5 worm cellular contexts compared by ENCODE assay signal in the genomic region with DNA sequence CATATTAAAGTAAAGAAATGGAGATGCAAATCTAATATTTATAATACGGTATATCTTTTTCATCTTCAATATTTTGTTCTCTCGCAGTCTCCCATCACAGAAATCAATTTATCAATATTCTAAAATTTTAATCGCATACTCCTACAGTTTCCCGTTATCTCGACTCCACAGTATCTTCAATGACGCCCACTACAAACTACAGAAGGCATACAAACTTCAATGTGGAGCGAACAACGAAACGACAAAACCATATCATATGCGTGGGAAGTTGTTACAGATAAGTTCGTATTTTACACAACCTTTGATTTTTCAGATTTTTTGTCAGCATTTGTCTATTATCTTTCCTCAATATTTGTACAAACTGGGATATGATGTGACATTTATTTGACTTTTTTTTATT.
TF ChIP-seq lines count a peak whose summit lies in the region.

No protein-coding gene starts in this region.

TF ChIP-seq in whole organism, L1 larva, 84 proteins besides CTCF, POLR2A, EP300 and RAD21 (continues in another document):
- TF ChIP-seq ces-1 (GFP tag; optimal IDR thresholded peaks at IDR 0.05; lab: Kevin White, UChicago) (no peak), efl-1 (optimal IDR thresholded peaks at IDR 0.05; lab: Kevin White, UChicago) (no peak), efl-1 (GFP tag; optimal IDR thresholded peaks at IDR 0.05 in 1 of 2; lab: Kevin White, UChicago) (peak in 1 of 2 experiments; percentile 3), xbp-1 (tag; optimal IDR thresholded peaks at IDR 0.05; lab: Kevin White, UChicago) (no peak), unc-86 (tag; optimal IDR thresholded peaks at IDR 0.05; lab: Kevin White, UChicago) (no peak), fkh-4 (tag; optimal IDR thresholded peaks at IDR 0.05; lab: Kevin White, UChicago; ENCODE audit: borderline replicate concordance) (no peak), nhr-71 (tag; optimal IDR thresholded peaks at IDR 0.05; lab: Kevin White, UChicago) (no peak), skn-1 (tag; optimal IDR thresholded peaks at IDR 0.05; lab: Kevin White, UChicago) (no peak), mef-2 (tag; optimal IDR thresholded peaks at IDR 0.05; lab: Kevin White, UChicago) (no peak), lin-39 (tag; optimal IDR thresholded peaks at IDR 0.05; lab: Kevin White, UChicago) (no peak), mdl-1 (tag; optimal IDR thresholded peaks at IDR 0.05; lab: Kevin White, UChicago) (no peak), nhr-12 (tag; optimal IDR thresholded peaks at IDR 0.05; lab: Kevin White, UChicago) (no peak), ztf-11 (tag; optimal IDR thresholded peaks at IDR 0.05; lab: Kevin White, UChicago) (no peak), dsc-1 (tag; optimal IDR thresholded peaks at IDR 0.05; lab: Kevin White, UChicago) (no peak), snpc-4 (tag; optimal IDR thresholded peaks at IDR 0.05; lab: Kevin White, UChicago) (no peak), lsy-2 (tag; optimal IDR thresholded peaks at IDR 0.05; lab: Kevin White, UChicago) (no peak), blmp-1 (tag; optimal IDR thresholded peaks at IDR 0.05; lab: Kevin White, UChicago) (no peak), mab-9 (GFP tag; IDR thresholded peaks at IDR 0.05; lab: Robert Waterston, UW) (no peak)

TF ChIP-seq in whole organism, L2 larva, 48 proteins besides CTCF, POLR2A, EP300 and RAD21:
- TF ChIP-seq ceh-16 (tag; optimal IDR thresholded peaks at IDR 0.05; lab: Kevin White, UChicago): no peak
- no peak for TF ChIP-seq ama-1 (optimal IDR thresholded peaks at IDR 0.05; lab: Kevin White, UChicago)
- TF ChIP-seq F13H6.1 (tag; optimal IDR thresholded peaks at IDR 0.05; lab: Kevin White, UChicago): no peak
- TF ChIP-seq lin-39 (tag; optimal IDR thresholded peaks at IDR 0.05; lab: Kevin White, UChicago): no peak
- peak; percentile 51 for TF ChIP-seq fos-1 (tag; optimal IDR thresholded peaks at IDR 0.05; lab: Kevin White, UChicago)
- no peak for TF ChIP-seq C34F6.9 (tag; optimal IDR thresholded peaks at IDR 0.05; lab: Kevin White, UChicago)
- TF ChIP-seq sma-9 (GFP tag; optimal IDR thresholded peaks at IDR 0.05; lab: Kevin White, UChicago): peak; percentile 40
- no peak for TF ChIP-seq sma-9 (tag; optimal IDR thresholded peaks at IDR 0.05; lab: Kevin White, UChicago)
- no peak for TF ChIP-seq mbf-1 (tag; optimal IDR thresholded peaks at IDR 0.05; lab: Kevin White, UChicago)
- TF ChIP-seq peb-1 (tag; optimal IDR thresholded peaks at IDR 0.05; lab: Kevin White, UChicago): no peak
- TF ChIP-seq ztf-1 (GFP tag; conservative IDR thresholded peaks at IDR 0.05; lab: Robert Waterston, UW): no peak
- TF ChIP-seq egl-27 (tag; optimal IDR thresholded peaks at IDR 0.05; lab: Kevin White, UChicago): no peak
- no peak for TF ChIP-seq sem-4 (tag; optimal IDR thresholded peaks at IDR 0.05; lab: Kevin White, UChicago)
- no peak for TF ChIP-seq crh-2 (tag; optimal IDR thresholded peaks at IDR 0.05; lab: Kevin White, UChicago)
- no peak for TF ChIP-seq mab-5 (tag; optimal IDR thresholded peaks at IDR 0.05; lab: Kevin White, UChicago)
- TF ChIP-seq R02D3.7 (tag; optimal IDR thresholded peaks at IDR 0.05; lab: Kevin White, UChicago): no peak
- no peak for TF ChIP-seq sma-3 (GFP tag; optimal IDR thresholded peaks at IDR 0.05; lab: Kevin White, UChicago)

TF ChIP-seq in whole organism, L3 larva, 47 proteins besides CTCF, POLR2A, EP300 and RAD21:
- TF ChIP-seq elt-2 (tag; optimal IDR thresholded peaks at IDR 0.05; lab: Kevin White, UChicago) (peak; percentile 86), pqm-1 (tag; optimal IDR thresholded peaks at IDR 0.05; lab: Kevin White, UChicago) (peak; percentile 80), mdl-1 (tag; optimal IDR thresholded peaks at IDR 0.05; lab: Kevin White, UChicago) (no peak)

TF ChIP-seq in whole organism, L4 larva, 104 proteins besides CTCF, POLR2A, EP300 and RAD21:
- TF ChIP-seq hmg-1.1 (GFP tag; IDR thresholded peaks at IDR 0.05; lab: Robert Waterston, UW) (no peak), set-16 (GFP tag; IDR thresholded peaks at IDR 0.05; lab: Robert Waterston, UW) (no peak), dve-1 (tag; optimal IDR thresholded peaks at IDR 0.05; lab: Kevin White, UChicago; ENCODE audit: insufficient read depth) (peak; percentile 81), cey-2 (tag; optimal IDR thresholded peaks at IDR 0.05; lab: Kevin White, UChicago; ENCODE audit: borderline replicate concordance, insufficient read depth) (no peak), dmd-6 (GFP tag; IDR thresholded peaks at IDR 0.05; lab: Robert Waterston, UW) (peak; percentile 38; the same call in 1 of the 2 replicates), ZK337.2 (GFP tag; IDR thresholded peaks at IDR 0.05; lab: Robert Waterston, UW) (no peak), pqm-1 (tag; optimal IDR thresholded peaks at IDR 0.05; lab: Kevin White, UChicago) (peak; percentile 72), nhr-102 (tag; optimal IDR thresholded peaks at IDR 0.05; lab: Kevin White, UChicago) (peak; percentile 0), hlh-11 (tag; optimal IDR thresholded peaks at IDR 0.05; lab: Kevin White, UChicago) (peak; percentile 30), daf-16 (GFP tag; optimal IDR thresholded peaks at IDR 0.05; lab: Kevin White, UChicago) (no peak), daf-16 (tag; optimal IDR thresholded peaks at IDR 0.05; lab: Kevin White, UChicago) (peak; percentile 67), nhr-11 (tag; optimal IDR thresholded peaks at IDR 0.05; lab: Kevin White, UChicago) (no peak), nhr-28 (tag; optimal IDR thresholded peaks at IDR 0.05; lab: Kevin White, UChicago) (peak; percentile 94)

TF ChIP-seq in whole organism, young adult, 124 proteins besides CTCF, POLR2A, EP300 and RAD21:
- TF ChIP-seq egl-44 (GFP tag; IDR thresholded peaks at IDR 0.05; lab: Robert Waterston, UW) (no peak), nhr-80 (tag; optimal IDR thresholded peaks at IDR 0.05; lab: Kevin White, UChicago) (peak; percentile 49)
